Fruit fly (Drosophila melanogaster): ENCODE measurements around the gene fz2.

Gene fz2

DNA sequence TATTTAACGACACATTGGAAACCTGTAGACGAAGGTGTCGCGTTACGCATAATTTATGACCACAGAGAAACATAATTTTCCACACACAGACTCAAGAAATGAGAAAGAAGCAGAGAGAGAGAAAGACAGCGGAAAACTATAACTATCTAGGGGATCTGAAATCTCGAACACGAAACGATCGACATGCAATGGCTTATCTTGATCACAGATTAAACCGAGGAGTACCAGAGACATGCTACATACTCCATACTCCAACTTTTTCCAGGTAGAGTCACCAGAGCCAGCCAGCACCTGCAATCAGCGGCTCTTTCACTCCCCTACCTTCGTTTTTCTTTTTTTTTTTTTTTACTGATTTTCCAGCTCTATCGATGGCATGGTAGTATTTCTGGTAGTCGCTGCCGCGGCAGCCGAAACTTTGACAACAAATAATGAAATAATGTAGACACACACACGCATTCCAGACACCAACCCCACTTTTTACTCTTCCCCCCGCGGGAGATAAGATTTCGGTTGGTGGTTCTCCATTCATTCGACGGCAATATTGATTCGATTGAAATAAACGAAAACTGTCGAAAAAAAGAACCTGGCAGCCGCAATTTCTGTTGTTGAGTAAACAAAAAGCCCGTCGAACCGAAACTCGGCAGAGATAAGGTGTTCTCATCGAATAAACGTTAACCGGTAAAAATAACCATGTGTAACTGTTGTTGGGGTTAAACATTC lies 66.3 kb downstream of the fz2 start:
- no peak for TF ChIP-seq usp (GFP tag; optimal IDR thresholded peaks at IDR 0.05)
- TF ChIP-seq pan (optimal IDR thresholded peaks at IDR 0.05) = no peak
- TF ChIP-seq CG8478 (optimal IDR thresholded peaks at IDR 0.05) = no peak
- TF ChIP-seq psq (optimal IDR thresholded peaks at IDR 0.05) = no peak
- no peak for TF ChIP-seq EcR (GFP tag; optimal IDR thresholded peaks at IDR 0.05)
- TF ChIP-seq Dll (optimal IDR thresholded peaks at IDR 0.05) = no peak

- TF ChIP-seq psq (optimal IDR thresholded peaks at IDR 0.05) (no peak), usp (GFP tag; optimal IDR thresholded peaks at IDR 0.05) (no peak), pan (optimal IDR thresholded peaks at IDR 0.05) (no peak), EcR (GFP tag; optimal IDR thresholded peaks at IDR 0.05) (no peak), Dll (optimal IDR thresholded peaks at IDR 0.05) (no peak), CG8478 (optimal IDR thresholded peaks at IDR 0.05) (no peak)
Observed at dm6 chr3L:19167668-19168354, 67.4 kb downstream of the fz2 start.

DNA sequence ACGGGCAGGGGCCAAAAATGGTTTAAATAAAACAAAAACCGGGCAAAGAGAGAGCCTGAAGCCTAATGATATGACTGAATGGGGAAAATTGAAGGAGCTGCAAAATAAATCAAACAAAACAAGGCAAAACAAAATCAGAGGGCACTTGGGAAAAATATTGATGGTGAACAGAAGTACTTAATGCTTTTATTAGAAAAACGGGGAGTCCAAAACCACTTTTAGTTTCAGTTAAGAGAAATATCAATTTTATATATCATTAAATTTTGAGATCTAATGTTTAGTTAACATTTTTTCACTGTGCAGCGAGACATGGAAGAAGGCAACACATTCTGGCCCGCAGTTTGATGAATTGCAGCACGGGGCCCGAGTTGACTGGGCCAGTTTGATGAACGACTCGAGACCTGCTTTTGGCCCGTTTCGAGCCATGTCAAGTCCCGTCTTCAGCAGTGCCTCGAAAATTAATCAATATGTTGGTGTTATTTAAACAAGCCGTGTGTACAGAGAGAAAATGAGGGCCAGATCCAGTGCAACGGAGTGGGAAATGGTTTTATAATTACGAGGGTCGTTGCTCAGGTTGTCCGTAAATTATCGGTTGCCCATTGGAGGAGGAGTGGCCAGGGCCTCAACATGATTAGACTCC lies 68.8 kb downstream of the fz2 start:
- TF ChIP-seq EcR (GFP tag; optimal IDR thresholded peaks at IDR 0.05) (no peak), Dll (optimal IDR thresholded peaks at IDR 0.05) (peak; percentile 34)

dm6 chr3L:19164767-19165762 lies 70.1 kb downstream of the fz2 start:
- TF ChIP-seq CG8478 (optimal IDR thresholded peaks at IDR 0.05) = no peak
- no peak for TF ChIP-seq usp (GFP tag; optimal IDR thresholded peaks at IDR 0.05)
- TF ChIP-seq pan (optimal IDR thresholded peaks at IDR 0.05) = no peak
- TF ChIP-seq psq (optimal IDR thresholded peaks at IDR 0.05) = no peak
- TF ChIP-seq Dll (optimal IDR thresholded peaks at IDR 0.05) = no peak
- TF ChIP-seq EcR (GFP tag; optimal IDR thresholded peaks at IDR 0.05) = no peak

DNA sequence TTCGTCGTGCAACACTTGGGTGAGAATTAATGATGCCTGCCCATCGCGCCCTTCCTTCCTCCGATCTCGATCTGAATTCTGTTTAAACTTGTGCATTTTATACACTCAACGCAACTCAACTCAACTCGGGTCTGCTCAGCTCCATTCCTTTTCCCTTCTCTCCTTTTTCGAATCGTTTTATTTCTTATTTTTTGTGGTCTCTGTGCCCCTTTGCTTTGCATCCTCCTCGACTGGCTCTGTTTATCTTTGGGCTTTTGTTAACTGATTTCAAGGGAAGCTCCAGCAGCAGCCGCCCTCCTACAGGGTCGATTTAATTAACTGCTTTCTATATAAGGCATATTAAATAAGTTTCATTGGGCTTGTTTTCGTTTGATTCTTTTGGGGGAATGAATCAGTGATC lies 71.4 kb downstream of the fz2 start:
- TF ChIP-seq EcR (GFP tag; optimal IDR thresholded peaks at IDR 0.05) (no peak), CG8478 (optimal IDR thresholded peaks at IDR 0.05) (no peak), pan (optimal IDR thresholded peaks at IDR 0.05) (no peak), usp (GFP tag; optimal IDR thresholded peaks at IDR 0.05) (no peak), Dll (optimal IDR thresholded peaks at IDR 0.05) (no peak), psq (optimal IDR thresholded peaks at IDR 0.05) (no peak)

dm6 chr3L:19162586-19163310 lies 72.4 kb downstream of the fz2 start:
- no peak for TF ChIP-seq Dll (optimal IDR thresholded peaks at IDR 0.05)
- no peak for TF ChIP-seq pan (optimal IDR thresholded peaks at IDR 0.05)
- no peak for TF ChIP-seq EcR (GFP tag; optimal IDR thresholded peaks at IDR 0.05)
- TF ChIP-seq psq (optimal IDR thresholded peaks at IDR 0.05) = no peak
- no peak for TF ChIP-seq usp (GFP tag; optimal IDR thresholded peaks at IDR 0.05)
- no peak for TF ChIP-seq CG8478 (optimal IDR thresholded peaks at IDR 0.05)

DNA sequence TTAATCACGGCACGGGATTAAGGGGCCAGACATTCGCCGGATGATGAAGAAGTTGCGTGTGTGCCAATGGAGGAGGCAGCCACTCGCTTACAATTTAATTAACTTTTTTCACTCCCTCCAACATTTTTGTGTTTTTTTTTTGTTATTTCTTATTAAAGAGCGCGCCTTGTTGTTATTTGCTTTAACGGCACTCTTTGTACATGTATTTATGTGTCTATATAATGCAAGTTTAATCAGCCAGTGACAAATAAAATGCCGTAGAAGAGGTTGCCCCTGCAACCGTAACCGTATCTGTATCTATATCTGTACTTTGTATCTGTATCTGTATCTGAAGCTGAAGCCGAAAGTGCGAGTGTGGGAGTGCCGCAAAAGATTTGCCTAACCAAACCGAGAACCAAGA lies 73.9 kb downstream of the fz2 start:
- no peak for TF ChIP-seq Dll (optimal IDR thresholded peaks at IDR 0.05)
- TF ChIP-seq CG8478 (optimal IDR thresholded peaks at IDR 0.05) = no peak
- TF ChIP-seq psq (optimal IDR thresholded peaks at IDR 0.05) = no peak
- no peak for TF ChIP-seq EcR (GFP tag; optimal IDR thresholded peaks at IDR 0.05)
- no peak for TF ChIP-seq pan (optimal IDR thresholded peaks at IDR 0.05)
- TF ChIP-seq usp (GFP tag; optimal IDR thresholded peaks at IDR 0.05) = no peak

DNA sequence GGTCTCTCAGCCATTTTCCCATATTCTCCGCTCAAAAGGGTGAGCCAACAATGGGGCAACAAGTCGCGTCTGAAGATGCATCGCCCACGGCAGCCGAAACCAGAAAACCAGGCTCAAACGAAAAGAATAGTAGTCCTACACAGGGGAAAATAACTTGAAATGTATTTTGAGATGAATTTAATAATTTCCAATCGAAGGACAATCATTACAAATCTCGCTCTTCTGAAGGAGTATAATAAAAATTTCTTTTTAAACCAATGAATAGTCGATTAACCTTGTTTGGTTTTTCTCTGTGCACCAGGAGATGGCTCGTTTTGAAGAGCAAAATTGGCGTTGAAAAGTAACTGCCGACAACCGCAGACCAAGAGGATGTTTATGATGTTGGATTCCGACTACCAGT lies 75.3 kb downstream of the fz2 start:
- TF ChIP-seq CG8478 (optimal IDR thresholded peaks at IDR 0.05) (no peak), usp (GFP tag; optimal IDR thresholded peaks at IDR 0.05) (no peak), EcR (GFP tag; optimal IDR thresholded peaks at IDR 0.05) (no peak), pan (optimal IDR thresholded peaks at IDR 0.05) (no peak), Dll (optimal IDR thresholded peaks at IDR 0.05) (no peak), psq (optimal IDR thresholded peaks at IDR 0.05) (no peak)

DNA sequence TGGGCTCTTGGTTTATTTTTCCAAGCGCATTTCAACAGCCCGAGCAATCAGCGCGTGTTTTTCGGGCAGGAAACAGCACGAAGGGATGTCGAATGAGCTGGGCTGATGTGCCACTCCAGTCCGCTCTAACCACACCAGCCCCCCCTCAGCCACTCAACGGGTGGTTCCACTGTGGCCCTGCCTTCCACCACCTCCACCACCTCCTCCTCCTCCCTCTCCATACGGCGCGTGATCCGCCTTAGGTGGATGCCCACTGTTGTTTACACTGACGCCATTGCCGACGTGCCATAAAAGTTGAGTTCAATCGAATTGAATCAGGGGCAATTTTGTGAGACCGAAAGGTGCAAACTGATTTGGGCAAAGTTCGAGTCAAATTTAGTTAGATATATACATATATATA lies 76.8 kb downstream of the fz2 start:
- TF ChIP-seq usp (GFP tag; optimal IDR thresholded peaks at IDR 0.05) (no peak), EcR (GFP tag; optimal IDR thresholded peaks at IDR 0.05) (no peak), psq (optimal IDR thresholded peaks at IDR 0.05) (no peak), pan (optimal IDR thresholded peaks at IDR 0.05) (no peak), CG8478 (optimal IDR thresholded peaks at IDR 0.05) (no peak), Dll (optimal IDR thresholded peaks at IDR 0.05) (no peak)

dm6 chr3L:19156263-19156662 lies 78.9 kb downstream of the fz2 start:
- TF ChIP-seq Dll (optimal IDR thresholded peaks at IDR 0.05) (no peak), pan (optimal IDR thresholded peaks at IDR 0.05) (no peak), psq (optimal IDR thresholded peaks at IDR 0.05) (no peak), usp (GFP tag; optimal IDR thresholded peaks at IDR 0.05) (no peak), CG8478 (optimal IDR thresholded peaks at IDR 0.05) (no peak), EcR (GFP tag; optimal IDR thresholded peaks at IDR 0.05) (no peak)

DNA sequence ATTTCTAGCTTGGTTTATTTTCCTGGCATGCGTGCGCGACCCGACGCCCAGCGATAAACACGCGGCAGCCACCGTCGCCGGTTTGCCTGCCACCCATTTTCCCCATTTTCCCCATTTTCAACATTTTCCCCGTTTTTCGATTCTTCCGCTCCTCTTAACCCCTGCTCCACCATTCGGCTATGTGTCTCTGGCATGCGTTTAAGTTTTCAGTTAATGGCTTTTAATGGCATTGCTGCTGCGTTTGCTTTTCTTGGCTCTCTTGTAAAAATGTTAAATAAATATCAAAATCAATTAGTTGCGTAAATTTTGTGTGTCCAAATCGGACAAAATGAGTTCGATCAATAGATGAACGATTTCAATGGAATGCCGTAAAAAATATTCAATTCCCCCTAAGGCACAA lies 80.1 kb downstream of the fz2 start:
- TF ChIP-seq pan (optimal IDR thresholded peaks at IDR 0.05) = no peak
- TF ChIP-seq EcR (GFP tag; optimal IDR thresholded peaks at IDR 0.05) = no peak
- TF ChIP-seq Dll (optimal IDR thresholded peaks at IDR 0.05) = no peak
- no peak for TF ChIP-seq CG8478 (optimal IDR thresholded peaks at IDR 0.05)
- no peak for TF ChIP-seq usp (GFP tag; optimal IDR thresholded peaks at IDR 0.05)
